Fruit fly (Drosophila melanogaster) whole organism, adult: ENCODE measurements around the gene RhoGAP5A.

Experiments used
- CG11617 ChIP-seq: fragments of 200-800 bp; sonication (Bioruptor generic); optimal IDR thresholded peaks from 2 replicates; lab custom pipeline; 2017; ENCODE audit warnings: mild to moderate bottlenecking, missing biosample characterization, missing genetic modification reagents, missing genetic modification characterization
- CG12768 ChIP-seq: fragments of 200-800 bp; sonication (Bioruptor generic); optimal IDR thresholded peaks from 2 replicates; lab custom pipeline; 2017; ENCODE audit warnings: missing biosample characterization, missing genetic modification characterization, mild to moderate bottlenecking, moderate library complexity, missing genetic modification reagents
- CG14711 ChIP-seq: fragments of 200-800 bp; sonication (Bioruptor generic); optimal IDR thresholded peaks from 2 replicates; lab custom pipeline; 2018; ENCODE audit warnings: missing biosample characterization, mild to moderate bottlenecking, missing genetic modification characterization, moderate library complexity
- CG7045 ChIP-seq: fragments of 200-800 bp; sonication (Bioruptor generic); optimal IDR thresholded peaks from 2 replicates; lab custom pipeline; 2017; ENCODE audit warnings: missing biosample characterization, mild to moderate bottlenecking, missing genetic modification characterization
- Crg-1 ChIP-seq: fragments of 200-800 bp; sonication (Bioruptor generic); optimal IDR thresholded peaks from 2 replicates; lab custom pipeline; 2016; ENCODE audit warnings: missing biosample characterization, missing genetic modification characterization
- Hr96 ChIP-seq: fragments of 200-800 bp; sonication (Bioruptor generic); optimal IDR thresholded peaks from 2 replicates; lab custom pipeline; 2016; ENCODE audit warnings: missing biosample characterization, missing genetic modification characterization
- cic ChIP-seq: fragments of 200-800 bp; sonication (Bioruptor generic); optimal IDR thresholded peaks from 2 replicates; lab custom pipeline; 2017; ENCODE audit warnings: missing biosample characterization, mild to moderate bottlenecking, missing genetic modification characterization, moderate library complexity
- cnc ChIP-seq, 2 experiments: fragments of >200 bp; optimal IDR thresholded peaks; 2 replicates each; lab custom pipeline; 2017
- kay ChIP-seq: fragments of 200-800 bp; sonication (Bioruptor generic); peaks from one replicate; lab custom pipeline; 2016; ENCODE audit warnings: missing biosample characterization, missing genetic modification characterization, borderline replicate concordance
- pad ChIP-seq: fragments of 200-800 bp; sonication (Bioruptor generic); optimal IDR thresholded peaks from 3 replicates; lab custom pipeline; 2017; ENCODE audit warnings: missing biosample characterization, missing genetic modification characterization, mild to moderate bottlenecking, moderate library complexity, missing genetic modification reagents
- tj ChIP-seq: fragments of 200-800 bp; sonication (Bioruptor generic); optimal IDR thresholded peaks from 3 replicates; lab custom pipeline; 2017; ENCODE audit warnings: missing biosample characterization, mild to moderate bottlenecking, missing genetic modification characterization, moderate library complexity
- toe ChIP-seq: fragments of 200-800 bp; sonication (Bioruptor generic); optimal IDR thresholded peaks from 2 replicates; lab custom pipeline; 2016; ENCODE audit warnings: missing biosample characterization, missing genetic modification characterization

dm6 chrX:5612977-5613376, 5.6 kb downstream of the RhoGAP5A start:
- no peak for TF ChIP-seq pad (GFP tag; lab: Kevin White, UChicago)
- TF ChIP-seq CG14711 (tag; lab: Kevin White, UChicago): no peak
- TF ChIP-seq toe (GFP tag; lab: Kevin White, UChicago): no peak
- no peak for TF ChIP-seq CG7045
- TF ChIP-seq CG11617 (GFP tag; lab: Kevin White, UChicago): no peak
- TF ChIP-seq Hr96 (GFP tag; lab: Kevin White, UChicago): no peak
- TF ChIP-seq tj: no peak
- TF ChIP-seq CG12768 (GFP tag; lab: Kevin White, UChicago): no peak
- no peak for TF ChIP-seq cnc (optimal IDR thresholded peaks at IDR 0.05; lab: Kevin White, UChicago)
- TF ChIP-seq kay (GFP tag; lab: Kevin White, UChicago): no peak
- TF ChIP-seq Crg-1 (GFP tag; lab: Kevin White, UChicago): no peak
- TF ChIP-seq cic: no peak
